Fruit fly (Drosophila melanogaster) whole organism, embryonic: ENCODE results near the gene mbm.

Experiments
- Asciz ChIP-seq: fragments of 200-800 bp; sonication (Bioruptor generic); optimal IDR thresholded peaks from 2 replicates; lab custom pipeline; 2017; ENCODE audit warnings: missing biosample characterization, mild to moderate bottlenecking, missing genetic modification characterization, missing genetic modification reagents
- CG10979 ChIP-seq: fragments of 200-800 bp; sonication (Bioruptor generic); optimal IDR thresholded peaks from 2 replicates; lab custom pipeline; 2018; ENCODE audit warnings: missing biosample characterization, mild to moderate bottlenecking, missing genetic modification characterization, moderate library complexity
- CG13775 ChIP-seq: fragments of 200-800 bp; sonication (Bioruptor generic); optimal IDR thresholded peaks from 3 replicates; lab custom pipeline; 2017; ENCODE audit warnings: missing biosample characterization, mild to moderate bottlenecking, missing genetic modification characterization
- CG13894 ChIP-seq: fragments of 200-800 bp; sonication (Bioruptor generic); optimal IDR thresholded peaks from 3 replicates; lab custom pipeline; 2018; ENCODE audit warnings: missing biosample characterization, mild to moderate bottlenecking, missing genetic modification characterization, moderate library complexity
- CG14050 ChIP-seq: fragments of 200-800 bp; sonication (Bioruptor generic); IDR thresholded peaks from 3 replicates; pipeline ENCODE4 v1.3.6; 2022; ENCODE audit warnings: missing biosample characterization, missing genetic modification characterization
- CG1603 ChIP-seq: fragments of 200-800 bp; sonication (Bioruptor generic); optimal IDR thresholded peaks from 2 replicates; lab custom pipeline; 2019; ENCODE audit warnings: missing biosample characterization, mild to moderate bottlenecking, missing genetic modification characterization, moderate library complexity
- CG17186 ChIP-seq: fragments of 200-800 bp; sonication (Bioruptor generic); optimal IDR thresholded peaks from 3 replicates; lab custom pipeline; 2017; ENCODE audit warnings: missing biosample characterization, missing genetic modification reagents, missing genetic modification characterization
- CG17385 ChIP-seq: fragments of 200-800 bp; sonication (Bioruptor generic); optimal IDR thresholded peaks from 3 replicates; lab custom pipeline; 2018; ENCODE audit warnings: missing biosample characterization, mild to moderate bottlenecking, missing genetic modification characterization
- CG18619 ChIP-seq: fragments of 200-800 bp; sonication (Bioruptor generic); optimal IDR thresholded peaks from 3 replicates; lab custom pipeline; 2017; ENCODE audit warnings: missing biosample characterization, mild to moderate bottlenecking, missing genetic modification characterization
- CG2116 ChIP-seq: fragments of 200-800 bp; sonication (Bioruptor generic); optimal IDR thresholded peaks from 3 replicates; lab custom pipeline; 2018; ENCODE audit warnings: missing biosample characterization, mild to moderate bottlenecking, missing genetic modification characterization
- CG33213 ChIP-seq: fragments of 200-800 bp; sonication (Bioruptor generic); optimal IDR thresholded peaks from 3 replicates; lab custom pipeline; 2016; ENCODE audit warnings: missing biosample characterization, missing genetic modification characterization
- CG34224 ChIP-seq: fragments of 200-800 bp; sonication (Bioruptor generic); IDR thresholded peaks from 3 replicates; pipeline ENCODE4 v1.3.6; 2022; ENCODE audit warnings: missing biosample characterization, missing genetic modification characterization; ENCODE audit not compliant: partially characterized antibody
- CG4617 ChIP-seq: fragments of 200-800 bp; sonication (Bioruptor generic); optimal IDR thresholded peaks from 3 replicates; lab custom pipeline; 2016; ENCODE audit warnings: missing biosample characterization, missing genetic modification characterization, borderline replicate concordance
- CG4854 ChIP-seq: fragments of 200-800 bp; sonication (Bioruptor generic); optimal IDR thresholded peaks from 2 replicates; lab custom pipeline; 2016; ENCODE audit warnings: missing biosample characterization, missing genetic modification characterization, inconsistent platforms
- CG6854 ChIP-seq: fragments of 200-800 bp; sonication (Bioruptor generic); optimal IDR thresholded peaks from 3 replicates; lab custom pipeline; 2017; ENCODE audit warnings: missing biosample characterization, mild to moderate bottlenecking, missing genetic modification characterization
- CG7556 ChIP-seq: fragments of 200-800 bp; sonication (Bioruptor generic); optimal IDR thresholded peaks from 2 replicates; lab custom pipeline; 2017; ENCODE audit warnings: missing biosample characterization, mild to moderate bottlenecking, missing genetic modification characterization
- Deaf1 ChIP-seq: fragments of 200-800 bp; optimal IDR thresholded peaks from 3 replicates; lab custom pipeline; 2019; ENCODE audit warnings: missing biosample characterization, mild to moderate bottlenecking, missing genetic modification characterization, moderate library complexity
- Dek ChIP-seq: fragments of 200-800 bp; sonication (Bioruptor generic); optimal IDR thresholded peaks from 3 replicates; lab custom pipeline; 2019; ENCODE audit warnings: missing biosample characterization, mild to moderate bottlenecking, missing genetic modification characterization, moderate library complexity
- Fer1 ChIP-seq: fragments of 200-800 bp; sonication (Bioruptor generic); optimal IDR thresholded peaks from 2 replicates; lab custom pipeline; 2017; ENCODE audit warnings: missing biosample characterization, mild to moderate bottlenecking, missing genetic modification characterization
- HLH54F ChIP-seq: fragments of 200-800 bp; sonication (Bioruptor generic); optimal IDR thresholded peaks from 3 replicates; lab custom pipeline; 2016; ENCODE audit warnings: missing biosample characterization, missing genetic modification characterization
- Hmr ChIP-seq: fragments of 200-800 bp; sonication (Bioruptor generic); optimal IDR thresholded peaks from 3 replicates; lab custom pipeline; 2017; ENCODE audit warnings: mild to moderate bottlenecking, missing biosample characterization, missing genetic modification reagents, missing genetic modification characterization
- Hr39 ChIP-seq: fragments of >200 bp; optimal IDR thresholded peaks from 2 replicates; lab custom pipeline; 2017
- MBD-R2 ChIP-seq: fragments of 200-800 bp; sonication (Bioruptor generic); IDR thresholded peaks from 2 replicates; pipeline ENCODE4 v1.3.6; 2022; ENCODE audit warnings: missing biosample characterization, missing genetic modification characterization
- Med ChIP-seq: fragments of 200-800 bp; sonication (Bioruptor generic); peaks from one replicate; lab custom pipeline; 2016; ENCODE audit warnings: missing biosample characterization, missing genetic modification characterization, mild to moderate bottlenecking, inconsistent platforms, moderate library complexity
- Myb ChIP-seq: fragments of 200-800 bp; sonication (Bioruptor generic); optimal IDR thresholded peaks from 2 replicates; lab custom pipeline; 2016; ENCODE audit warnings: missing biosample characterization, missing genetic modification characterization
- Neu2 ChIP-seq: fragments of 200-800 bp; sonication (Bioruptor generic); optimal IDR thresholded peaks from 3 replicates; lab custom pipeline; 2016; ENCODE audit warnings: missing biosample characterization, missing genetic modification characterization, borderline replicate concordance
- Oli ChIP-seq: fragments of 200-800 bp; sonication (Bioruptor generic); optimal IDR thresholded peaks from 2 replicates; lab custom pipeline; 2018; ENCODE audit warnings: missing biosample characterization, mild to moderate bottlenecking, missing genetic modification characterization, moderate library complexity
- Pdp1 ChIP-seq, 2 experiments: fragments of 200-800 bp; sonication (Bioruptor generic); optimal IDR thresholded peaks; 3 replicates each; lab custom pipeline; 2016; ENCODE audit warnings: missing biosample characterization in 2 of 2, missing genetic modification characterization in 2 of 2, mild to moderate bottlenecking in 1 of 2, moderate library complexity in 1 of 2
- Side ChIP-seq: fragments of 200-800 bp; sonication (Bioruptor generic); optimal IDR thresholded peaks from 2 replicates; lab custom pipeline; 2016; ENCODE audit warnings: missing biosample characterization, missing genetic modification characterization
- Taf1 ChIP-seq: fragments of 200-800 bp; sonication (Bioruptor generic); IDR thresholded peaks from 2 replicates; pipeline ENCODE4 v1.3.6; 2022; ENCODE audit warnings: missing biosample characterization, missing genetic modification characterization
- Usf ChIP-seq: fragments of 200-800 bp; sonication (Bioruptor generic); optimal IDR thresholded peaks from 2 replicates; lab custom pipeline; 2017; ENCODE audit warnings: missing genotype, missing biosample characterization, missing genetic modification characterization
- amos ChIP-seq: fragments of 200-800 bp; sonication (Bioruptor generic); IDR thresholded peaks from 2 replicates; pipeline ENCODE4 v1.3.6; 2022; ENCODE audit warnings: missing biosample characterization, missing genetic modification characterization; ENCODE audit not compliant: partially characterized antibody
- ato ChIP-seq: fragments of 200-800 bp; sonication (Bioruptor generic); IDR thresholded peaks from 2 replicates; pipeline ENCODE4 v1.3.6; 2022; ENCODE audit warnings: missing biosample characterization, missing genetic modification characterization; ENCODE audit not compliant: partially characterized antibody
- bsh ChIP-seq, 2 experiments: fragments of 200-800 bp; sonication (Bioruptor generic); optimal IDR thresholded peaks; 2 replicates each; lab custom pipeline; 2017 to 2018; ENCODE audit warnings: mild to moderate bottlenecking in 2 of 2, missing biosample characterization in 2 of 2, missing genetic modification characterization in 2 of 2, moderate library complexity in 1 of 2
- fu2 ChIP-seq: fragments of 200-800 bp; sonication (Bioruptor generic); optimal IDR thresholded peaks from 2 replicates; lab custom pipeline; 2016; ENCODE audit warnings: missing biosample characterization, missing genetic modification characterization
- grau ChIP-seq: fragments of 200-800 bp; optimal IDR thresholded peaks from 3 replicates; lab custom pipeline; 2019; ENCODE audit warnings: missing biosample characterization, mild to moderate bottlenecking, missing genetic modification characterization, moderate library complexity
- h ChIP-seq: fragments of >200 bp; optimal IDR thresholded peaks from 2 replicates; lab custom pipeline; 2017
- her ChIP-seq: fragments of 200-800 bp; sonication (Bioruptor generic); optimal IDR thresholded peaks from 2 replicates; lab custom pipeline; 2016; ENCODE audit warnings: missing biosample characterization, missing genetic modification characterization
- hkb ChIP-seq, 2 experiments: fragments of 200-800 bp in 1 of 2; fragments of >200 bp in 1 of 2; sonication (Bioruptor generic) in 1 of 2; IDR thresholded peaks in 1 of 2; optimal IDR thresholded peaks in 1 of 2; 2 replicates each; pipeline versions ENCODE4 v1.3.6 to Lab custom; 2017 to 2022; ENCODE audit warnings: missing biosample characterization in 1 of 2, missing genetic modification characterization in 1 of 2
- insv ChIP-seq, 2 experiments: fragments of 200-800 bp; sonication (Bioruptor generic); optimal IDR thresholded peaks; 3 replicates each; lab custom pipeline; 2016 to 2018; ENCODE audit warnings: missing biosample characterization in 2 of 2, missing genetic modification characterization in 2 of 2
- jumu ChIP-seq: fragments of 200-800 bp; sonication (Bioruptor generic); optimal IDR thresholded peaks from 3 replicates; lab custom pipeline; 2016; ENCODE audit warnings: missing biosample characterization, missing genetic modification characterization
- lmd ChIP-seq: fragments of 200-800 bp; sonication (Bioruptor generic); IDR thresholded peaks from 2 replicates; pipeline ENCODE4 v1.3.6; 2022; ENCODE audit warnings: missing biosample characterization, missing genetic modification characterization
- mld ChIP-seq: fragments of 200-800 bp; sonication (Bioruptor generic); IDR thresholded peaks from 3 replicates; pipeline ENCODE4 v1.3.6; 2022; ENCODE audit warnings: missing biosample characterization, missing genetic modification characterization; ENCODE audit not compliant: partially characterized antibody
- phol ChIP-seq: fragments of 200-800 bp; sonication (Bioruptor generic); optimal IDR thresholded peaks from 3 replicates; lab custom pipeline; 2018; ENCODE audit warnings: missing biosample characterization, mild to moderate bottlenecking, missing genetic modification characterization, moderate library complexity
- pita ChIP-seq: fragments of 200-800 bp; sonication (Bioruptor generic); optimal IDR thresholded peaks from 2 replicates; lab custom pipeline; 2017; ENCODE audit warnings: missing biosample characterization, mild to moderate bottlenecking, missing genetic modification characterization
- psq ChIP-seq: fragments of 200-800 bp; sonication (Bioruptor generic); optimal IDR thresholded peaks from 2 replicates; lab custom pipeline; 2017; ENCODE audit warnings: missing biosample characterization, missing genetic modification characterization
- scrt ChIP-seq: fragments of 200-800 bp; sonication (Bioruptor generic); optimal IDR thresholded peaks from 2 replicates; lab custom pipeline; 2018; ENCODE audit warnings: missing biosample characterization, mild to moderate bottlenecking, missing genetic modification characterization, moderate library complexity
- sim ChIP-seq: fragments of 200-800 bp; sonication (Bioruptor generic); IDR thresholded peaks from 2 replicates; pipeline ENCODE4 v1.3.6; 2022; ENCODE audit warnings: missing biosample characterization, missing genetic modification characterization
- sqz ChIP-seq: fragments of 200-800 bp; sonication (Bioruptor generic); optimal IDR thresholded peaks from 3 replicates; lab custom pipeline; 2018; ENCODE audit warnings: missing biosample characterization, mild to moderate bottlenecking, missing genetic modification characterization
- tx ChIP-seq: fragments of 200-800 bp; sonication (Bioruptor generic); optimal IDR thresholded peaks from 2 replicates; lab custom pipeline; 2016; ENCODE audit warnings: missing biosample characterization, missing genetic modification characterization
- wek ChIP-seq: fragments of 200-800 bp; sonication (Bioruptor generic); optimal IDR thresholded peaks from 3 replicates; lab custom pipeline; 2018; ENCODE audit warnings: missing biosample characterization, mild to moderate bottlenecking, missing genetic modification characterization, moderate library complexity

mbm gene

DNA sequence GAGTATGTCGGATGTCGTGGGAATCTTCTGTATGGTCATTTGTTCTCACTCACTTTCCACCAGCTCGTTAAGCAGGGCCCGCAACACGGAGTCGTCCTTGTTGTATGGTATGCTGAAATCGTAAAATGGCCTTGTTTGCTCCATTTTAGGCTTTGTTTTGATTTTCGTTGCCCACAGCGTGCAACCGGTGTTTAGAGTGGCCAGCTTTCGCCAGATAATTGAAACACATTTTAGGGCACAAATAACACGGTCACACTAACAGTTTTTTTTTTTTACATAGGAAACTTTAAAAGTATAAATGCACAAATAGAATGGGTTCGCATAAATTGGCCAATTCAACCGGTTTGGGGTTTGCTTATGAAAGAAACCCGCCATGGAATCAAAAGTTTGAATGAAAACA, 21.3 kb downstream of the mbm start, which contains the start of gene Rpp30 (continued):
- peak; percentile 22 for TF ChIP-seq Dek (tag; lab: Kevin White, UChicago)
- TF ChIP-seq wek, result no peak
- TF ChIP-seq CG17385 (GFP tag; lab: Kevin White, UChicago), result no peak
- TF ChIP-seq CG17186 (GFP tag; lab: Kevin White, UChicago), result no peak
- TF ChIP-seq amos, result peak; percentile 27; the same call in 1 of the 2 replicates
- peak; percentile 1 for TF ChIP-seq CG1603
- TF ChIP-seq Deaf1, result no peak
- TF ChIP-seq grau (tag; lab: Kevin White, UChicago), result no peak
- TF ChIP-seq scrt (GFP tag; lab: Kevin White, UChicago), result peak; percentile 95
- no peak for TF ChIP-seq Hr39 (lab: Kevin White, UChicago)
- TF ChIP-seq CG13775 (GFP tag; lab: Kevin White, UChicago), result no peak
- TF ChIP-seq CG13894 (tag; lab: Kevin White, UChicago), result no peak
- TF ChIP-seq sqz, result peak; percentile 97
- no peak for TF ChIP-seq Neu2 (GFP tag; lab: Kevin White, UChicago)
- TF ChIP-seq Med (GFP tag; lab: Kevin White, UChicago), result peak; percentile 61
- 0 out of 3 replicates have a peak, but pooled peaks have one; percentile 20 for TF ChIP-seq CG34224
- peak; percentile 38 for TF ChIP-seq phol (tag; lab: Kevin White, UChicago)
- peak; percentile 40 for TF ChIP-seq CG4617
- TF ChIP-seq jumu (GFP tag; lab: Kevin White, UChicago), result no peak
- TF ChIP-seq her (GFP tag; lab: Kevin White, UChicago), result no peak
- peak; percentile 18 for TF ChIP-seq CG2116
- peak; percentile 56 for TF ChIP-seq hkb (optimal IDR thresholded peaks at IDR 0.05; lab: Kevin White, UChicago)
- TF ChIP-seq hkb (GFP tag; IDR thresholded peaks at IDR 0.05; lab: Robert Waterston, UW), result no peak
- TF ChIP-seq sim, result no peak
- TF ChIP-seq insv (GFP tag; optimal IDR thresholded peaks at IDR 0.05; lab: Kevin White, UChicago), result no peak
- TF ChIP-seq CG33213 (GFP tag; lab: Kevin White, UChicago), result peak; percentile 10
- no peak for TF ChIP-seq fu2
- no peak for TF ChIP-seq CG14050 (GFP tag; lab: Robert Waterston, UW)
- peak in 1 of 2 experiments; percentile 9 for TF ChIP-seq Pdp1 (GFP tag; optimal IDR thresholded peaks at IDR 0.05; lab: Kevin White, UChicago)
- TF ChIP-seq CG6854, result no peak
- TF ChIP-seq Side, result no peak
- peak; percentile 21 for TF ChIP-seq Fer1 (GFP tag; lab: Kevin White, UChicago)
- TF ChIP-seq mld (GFP tag; lab: Robert Waterston, UW), result no peak
- 0 out of 2 replicates have a peak, but pooled peaks have one; percentile 20 for TF ChIP-seq ato (GFP tag; lab: Robert Waterston, UW)
- peak; percentile 69 for TF ChIP-seq Myb

DNA sequence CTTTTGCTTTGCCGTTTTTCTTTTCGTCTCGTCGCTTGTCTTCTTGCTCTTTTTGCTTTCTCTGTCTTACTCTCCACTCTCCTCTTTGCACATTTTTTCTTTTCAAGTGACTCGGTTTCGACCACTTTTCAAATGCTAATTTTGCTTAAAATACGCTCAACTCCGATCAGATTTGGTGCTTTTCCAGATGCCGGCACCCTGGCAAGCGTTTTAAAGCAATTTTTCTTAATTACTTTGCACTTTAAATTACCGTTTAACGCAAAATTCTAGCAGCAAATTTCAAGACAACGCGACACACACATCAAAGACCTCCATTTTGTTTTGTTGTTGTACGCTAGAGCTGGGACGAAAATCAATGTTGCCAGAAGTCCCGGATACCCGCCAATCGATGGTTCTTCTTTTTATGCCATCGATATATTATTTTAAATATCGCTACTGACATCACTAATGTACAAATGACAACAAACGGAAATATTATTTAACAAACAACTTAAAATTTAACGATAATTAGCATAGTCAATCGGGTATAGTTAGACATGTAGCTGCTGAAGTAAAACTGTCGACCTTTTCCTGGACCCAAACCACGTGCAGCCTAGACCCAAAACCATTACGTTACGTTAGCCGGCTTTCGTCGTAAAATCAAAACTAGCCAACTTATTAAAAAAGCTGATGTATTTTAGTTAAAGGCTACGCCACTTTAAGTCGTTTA, 22.9 kb downstream of the mbm start, which contains the start of gene kis:
Gene kis, minus strand, starts transcription at position 317 of the 709 bp plus-strand sequence.
- peak; percentile 50 for TF ChIP-seq MBD-R2 (GFP tag; lab: Robert Waterston, UW)
- peak; percentile 30 for TF ChIP-seq CG4854 (GFP tag; lab: Kevin White, UChicago)
- peak; percentile 66 for TF ChIP-seq Hmr
- peak; percentile 99 for TF ChIP-seq phol (tag; lab: Kevin White, UChicago)
- TF ChIP-seq bsh (GFP tag; optimal IDR thresholded peaks at IDR 0.05; lab: Kevin White, UChicago), result peak; percentile 5 to 21
- TF ChIP-seq CG18619 (GFP tag; lab: Kevin White, UChicago), result no peak
- peak; percentile 1 for TF ChIP-seq CG10979 (tag; lab: Kevin White, UChicago)
- TF ChIP-seq psq, result peak; percentile 80
- TF ChIP-seq Oli, result peak; percentile 8
- no peak for TF ChIP-seq lmd (GFP tag; lab: Robert Waterston, UW)
- no peak for TF ChIP-seq Usf (GFP tag; lab: Kevin White, UChicago)
- TF ChIP-seq h (lab: Kevin White, UChicago), result no peak
- TF ChIP-seq Asciz, result peak; percentile 3
- peak; percentile 67 for TF ChIP-seq pita (GFP tag; lab: Kevin White, UChicago)
- TF ChIP-seq HLH54F (GFP tag; lab: Kevin White, UChicago), result peak; percentile 60
- no peak for TF ChIP-seq Taf1
- no peak for TF ChIP-seq CG7556
- TF ChIP-seq tx (GFP tag; lab: Kevin White, UChicago), result peak; percentile 50
